Worm (Caenorhabditis elegans): ENCODE measurements around the gene ttr-13.

ttr-13 gene

DNA sequence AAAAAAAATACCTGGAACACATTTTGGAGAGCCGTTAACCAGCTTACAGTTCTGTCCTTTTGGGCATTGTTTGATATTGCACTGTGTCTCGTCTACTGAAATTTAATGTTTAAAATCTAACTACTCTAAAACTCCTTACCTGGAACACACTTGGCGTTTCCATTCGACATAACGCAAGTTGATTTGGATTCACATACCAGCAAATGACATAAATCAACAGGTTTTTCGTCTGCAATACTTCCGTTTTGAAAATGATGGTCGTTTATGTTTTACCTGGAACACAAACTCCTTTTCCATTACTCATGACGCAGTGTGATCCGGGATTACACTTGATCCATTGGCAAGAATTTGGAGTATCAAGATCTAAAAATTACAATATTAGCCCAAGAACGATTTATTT lies 11.5 kb downstream of the ttr-13 start:
- TF ChIP-seq madf-8 (GFP tag; conservative IDR thresholded peaks at IDR 0.05) (no peak), B0336.3 (GFP tag; IDR thresholded peaks at IDR 0.05) (no peak), F57C9.4 (tag; optimal IDR thresholded peaks at IDR 0.05) (no peak), mes-4 (tag; optimal IDR thresholded peaks at IDR 0.05) (no peak), hlh-12 (tag; optimal IDR thresholded peaks at IDR 0.05) (no peak), lir-1 (GFP tag; conservative IDR thresholded peaks at IDR 0.05) (no peak), B0035.1 (tag; optimal IDR thresholded peaks at IDR 0.05) (no peak), mxl-1 (tag; optimal IDR thresholded peaks at IDR 0.05) (no peak), ztf-22 (GFP tag; optimal IDR thresholded peaks at IDR 0.05) (no peak), gei-17 (GFP tag; optimal IDR thresholded peaks at IDR 0.05) (no peak), pha-4 (tag; optimal IDR thresholded peaks at IDR 0.05) (no peak), ama-1 (optimal IDR thresholded peaks at IDR 0.05) (no peak), ama-1 (GFP tag; optimal IDR thresholded peaks at IDR 0.05) (no peak), atf-7 (tag; optimal IDR thresholded peaks at IDR 0.05) (no peak), dpl-1 (GFP tag; optimal IDR thresholded peaks at IDR 0.05) (no peak), rpc-1 (optimal IDR thresholded peaks at IDR 0.05) (no peak), rpc-1 (tag; optimal IDR thresholded peaks at IDR 0.05) (no peak), lin-40 (tag; optimal IDR thresholded peaks at IDR 0.05) (no peak), D2030.7 (GFP tag; IDR thresholded peaks at IDR 0.05) (no peak), ztf-3 (GFP tag; optimal IDR thresholded peaks at IDR 0.05) (no peak)

DNA sequence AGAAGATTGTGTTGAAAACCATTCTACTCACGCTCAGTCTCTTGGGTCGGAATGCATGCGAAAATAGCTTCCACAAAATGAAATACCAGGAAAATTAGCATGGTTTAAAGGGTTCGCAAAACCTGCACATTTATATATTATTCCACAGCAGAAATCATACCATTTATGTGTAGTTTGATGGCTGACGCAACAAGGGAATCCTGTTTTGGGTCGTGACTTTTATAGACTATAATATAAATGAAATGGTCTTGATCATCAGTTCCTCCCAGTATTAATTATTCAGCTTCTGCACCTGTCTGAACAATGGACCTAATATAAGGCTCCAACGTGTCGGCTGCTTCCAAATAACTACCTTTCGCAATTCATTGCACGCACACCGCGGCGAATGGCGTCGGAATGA lies 13.7 kb downstream of the ttr-13 start, which contains the start of gene F46B3.8:
F46B3.8 (minus strand) TSS at position 101 of the 400 bp plus-strand sequence.
- no peak for TF ChIP-seq tbx-9 (tag; optimal IDR thresholded peaks at IDR 0.05; ENCODE audit: borderline replicate concordance)
- TF ChIP-seq lsl-1 (GFP tag; optimal IDR thresholded peaks at IDR 0.05), result no peak
- TF ChIP-seq zim-3 (tag; optimal IDR thresholded peaks at IDR 0.05), result no peak
- no peak for TF ChIP-seq ztf-28 (GFP tag; IDR thresholded peaks at IDR 0.05)
- TF ChIP-seq F23B12.7 (tag; optimal IDR thresholded peaks at IDR 0.05; ENCODE audit: insufficient read depth), result no peak
- no peak for TF ChIP-seq D2030.7 (GFP tag; IDR thresholded peaks at IDR 0.05)
- TF ChIP-seq Y53F4B.3 (GFP tag; IDR thresholded peaks at IDR 0.05), result no peak
- no peak for TF ChIP-seq mel-28 (tag; optimal IDR thresholded peaks at IDR 0.05; ENCODE audit: borderline replicate concordance)
- TF ChIP-seq mxl-1 (tag; optimal IDR thresholded peaks at IDR 0.05), result no peak
- TF ChIP-seq hrde-1 (tag; optimal IDR thresholded peaks at IDR 0.05; ENCODE audit: borderline replicate concordance), result no peak
- no peak for TF ChIP-seq Y56A3A.18 (GFP tag; IDR thresholded peaks at IDR 0.05)
- no peak for TF ChIP-seq madf-8 (GFP tag; conservative IDR thresholded peaks at IDR 0.05)
- no peak for TF ChIP-seq madf-10 (tag; optimal IDR thresholded peaks at IDR 0.05)
- no peak for TF ChIP-seq die-1 (tag; optimal IDR thresholded peaks at IDR 0.05)
- no peak for TF ChIP-seq Y53G8AR.9 (GFP tag; conservative IDR thresholded peaks at IDR 0.05)
- TF ChIP-seq gei-17 (GFP tag; optimal IDR thresholded peaks at IDR 0.05), result no peak
- no peak for TF ChIP-seq lin-40 (tag; optimal IDR thresholded peaks at IDR 0.05)
- no peak for TF ChIP-seq C17E4.6 (GFP tag; IDR thresholded peaks at IDR 0.05)
- no peak for TF ChIP-seq ztf-6 (GFP tag; IDR thresholded peaks at IDR 0.05)

DNA sequence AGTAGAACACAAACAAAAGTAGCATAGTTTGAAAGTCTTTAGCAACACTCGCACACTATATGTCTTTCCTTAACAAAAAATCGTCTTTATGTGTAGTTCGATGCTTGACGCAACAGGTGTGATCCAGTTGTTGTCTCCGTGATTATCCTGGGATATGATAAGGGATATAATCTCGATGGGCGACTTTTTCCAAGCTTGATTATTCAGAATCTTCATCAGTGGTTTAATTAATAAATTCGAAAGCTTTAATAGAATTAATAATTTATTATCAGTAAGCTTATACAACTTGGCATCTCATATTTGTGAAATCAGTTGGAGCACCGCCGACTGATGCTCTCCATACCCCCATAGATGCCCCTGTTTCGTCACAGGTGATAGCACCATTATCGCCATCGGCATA lies 18.1 kb downstream of the ttr-13 start, which contains the start of gene F46B3.7:
F46B3.7 (minus strand) TSS at position 101 of the 400 bp plus-strand sequence.
- TF ChIP-seq F57C9.4 (tag; optimal IDR thresholded peaks at IDR 0.05), result no peak
- no peak for TF ChIP-seq B0019.2 (GFP tag; conservative IDR thresholded peaks at IDR 0.05)
- no peak for TF ChIP-seq nhr-90 (tag; optimal IDR thresholded peaks at IDR 0.05)
- no peak for TF ChIP-seq ceh-27 (GFP tag; optimal IDR thresholded peaks at IDR 0.05)
- TF ChIP-seq efl-1 (GFP tag; optimal IDR thresholded peaks at IDR 0.05), result no peak
- no peak for TF ChIP-seq pha-4 (tag; optimal IDR thresholded peaks at IDR 0.05)
- no peak for TF ChIP-seq tbx-9 (tag; optimal IDR thresholded peaks at IDR 0.05; ENCODE audit: borderline replicate concordance)
- no peak for TF ChIP-seq lsl-1 (GFP tag; optimal IDR thresholded peaks at IDR 0.05)
- TF ChIP-seq Y53F4B.3 (GFP tag; IDR thresholded peaks at IDR 0.05), result no peak
- TF ChIP-seq tlf-1 (GFP tag; optimal IDR thresholded peaks at IDR 0.05), result no peak
- TF ChIP-seq Y79H2A.3 (GFP tag; conservative IDR thresholded peaks at IDR 0.05), result no peak
- no peak for TF ChIP-seq nhr-27 (tag; optimal IDR thresholded peaks at IDR 0.05)
- TF ChIP-seq snpc-4 (GFP tag; optimal IDR thresholded peaks at IDR 0.05), result no peak
- TF ChIP-seq snpc-4 (tag; optimal IDR thresholded peaks at IDR 0.05), result no peak
- no peak for TF ChIP-seq F39B2.1 (GFP tag; IDR thresholded peaks at IDR 0.05)

All from whole organism, young adult.